Fruit fly (Drosophila melanogaster) whole organism, embryonic: ENCODE results near the gene CG3679.
A peak's percentile ranks its signal among the peaks of the same experiment; 100 is the strongest.

Source experiments
- Awh ChIP-seq: fragments of 200-800 bp; sonication (Bioruptor generic); IDR thresholded peaks from 2 replicates; pipeline ENCODE4, ENCODE4 v1.3.6; 2022; ENCODE audit warnings: missing biosample characterization, missing genetic modification characterization
- CG10209 ChIP-seq: fragments of 200-800 bp; sonication (Bioruptor generic); optimal IDR thresholded peaks from 3 replicates; lab custom pipeline; 2017; ENCODE audit warnings: missing biosample characterization, mild to moderate bottlenecking, missing genetic modification characterization, missing genetic modification reagents
- CG12071 ChIP-seq: fragments of 200-800 bp; sonication (Bioruptor generic); optimal IDR thresholded peaks from 3 replicates; lab custom pipeline; 2018; ENCODE audit warnings: missing biosample characterization, mild to moderate bottlenecking, missing genetic modification characterization
- CG12769 ChIP-seq: fragments of 200-800 bp; sonication (Bioruptor generic); optimal IDR thresholded peaks from 2 replicates; lab custom pipeline; 2019; ENCODE audit warnings: missing biosample characterization, mild to moderate bottlenecking, missing genetic modification characterization, moderate library complexity
- CG13624 ChIP-seq: fragments of 200-800 bp; sonication (Bioruptor generic); optimal IDR thresholded peaks from 2 replicates; lab custom pipeline; 2016; ENCODE audit warnings: missing biosample characterization, missing genetic modification characterization
- CG17612 ChIP-seq: fragments of 200-800 bp; sonication (Bioruptor generic); IDR thresholded peaks from 2 replicates; pipeline ENCODE4 v1.3.6; 2022; ENCODE audit warnings: missing biosample characterization, missing genetic modification characterization
- CG17829 ChIP-seq: fragments of 200-800 bp; optimal IDR thresholded peaks from 2 replicates; lab custom pipeline; 2019; ENCODE audit warnings: missing biosample characterization, mild to moderate bottlenecking, missing genetic modification characterization, moderate library complexity
- CG18476 ChIP-seq: fragments of 200-800 bp; sonication (Bioruptor generic); optimal IDR thresholded peaks from 2 replicates; lab custom pipeline; 2016; ENCODE audit warnings: missing biosample characterization, mild to moderate bottlenecking, missing genetic modification characterization
- CG3838 ChIP-seq: fragments of 200-800 bp; sonication (Bioruptor generic); optimal IDR thresholded peaks from 3 replicates; lab custom pipeline; 2016; ENCODE audit warnings: missing biosample characterization, missing genetic modification characterization
- CG4820 ChIP-seq: fragments of 200-800 bp; sonication (Bioruptor generic); optimal IDR thresholded peaks from 3 replicates; lab custom pipeline; 2016; ENCODE audit warnings: missing biosample characterization, missing genetic modification characterization
- CG7556 ChIP-seq: fragments of 200-800 bp; sonication (Bioruptor generic); optimal IDR thresholded peaks from 2 replicates; lab custom pipeline; 2017; ENCODE audit warnings: missing biosample characterization, mild to moderate bottlenecking, missing genetic modification characterization
- CG7987 ChIP-seq: fragments of 200-800 bp; sonication (Bioruptor generic); optimal IDR thresholded peaks from 2 replicates; lab custom pipeline; 2018; ENCODE audit warnings: missing biosample characterization, mild to moderate bottlenecking, missing genetic modification characterization, moderate library complexity
- CG9437 ChIP-seq: fragments of 200-800 bp; sonication (Bioruptor generic); optimal IDR thresholded peaks from 2 replicates; lab custom pipeline; 2018; ENCODE audit warnings: missing biosample characterization, mild to moderate bottlenecking, missing genetic modification characterization
- CG9876 ChIP-seq: fragments of 200-800 bp; sonication (Bioruptor generic); optimal IDR thresholded peaks from 2 replicates; lab custom pipeline; 2016; ENCODE audit warnings: missing biosample characterization, missing genetic modification characterization
- Dek ChIP-seq: fragments of 200-800 bp; sonication (Bioruptor generic); optimal IDR thresholded peaks from 3 replicates; lab custom pipeline; 2019; ENCODE audit warnings: missing biosample characterization, mild to moderate bottlenecking, missing genetic modification characterization, moderate library complexity
- Fer1 ChIP-seq: fragments of 200-800 bp; sonication (Bioruptor generic); optimal IDR thresholded peaks from 2 replicates; lab custom pipeline; 2017; ENCODE audit warnings: missing biosample characterization, mild to moderate bottlenecking, missing genetic modification characterization
- Gsc ChIP-seq: fragments of 200-800 bp; sonication (Bioruptor generic); IDR thresholded peaks from 2 replicates; pipeline ENCODE4 v1.3.6; 2022; ENCODE audit warnings: missing biosample characterization, missing genetic modification characterization
- H15 ChIP-seq: fragments of 200-800 bp; sonication (Bioruptor generic); IDR thresholded peaks from 3 replicates; pipeline ENCODE4 v1.3.6; 2022; ENCODE audit warnings: missing biosample characterization, missing genetic modification characterization
- HLH3B ChIP-seq: fragments of 200-800 bp; sonication (Bioruptor generic); IDR thresholded peaks from 2 replicates; pipeline ENCODE4 v1.3.6; 2022; ENCODE audit warnings: missing biosample characterization, missing genetic modification characterization
- Hmx ChIP-seq: fragments of 200-800 bp; sonication (Bioruptor generic); optimal IDR thresholded peaks from 2 replicates; lab custom pipeline; 2016; ENCODE audit warnings: missing biosample characterization, missing genetic modification characterization
- NC2β ChIP-seq: fragments of 200-800 bp; sonication (Bioruptor generic); optimal IDR thresholded peaks from 2 replicates; lab custom pipeline; 2016; ENCODE audit warnings: missing biosample characterization, missing genetic modification characterization
- Opbp ChIP-seq: fragments of 200-800 bp; sonication (Bioruptor generic); IDR thresholded peaks from 3 replicates; pipeline ENCODE4 v1.3.6; 2022; ENCODE audit warnings: missing biosample characterization, missing genetic modification characterization; ENCODE audit not compliant: partially characterized antibody
- Pdp1 ChIP-seq, 2 experiments: fragments of 200-800 bp; sonication (Bioruptor generic); optimal IDR thresholded peaks; 3 replicates each; lab custom pipeline; 2016; ENCODE audit warnings: missing biosample characterization in 2 of 2, missing genetic modification characterization in 2 of 2, mild to moderate bottlenecking in 1 of 2, moderate library complexity in 1 of 2
- Rfx ChIP-seq: fragments of 200-800 bp; sonication (Bioruptor generic); IDR thresholded peaks from 2 replicates; pipeline ENCODE4 v1.3.6; 2022; ENCODE audit warnings: missing biosample characterization, missing genetic modification characterization
- Rx ChIP-seq: fragments of 200-800 bp; sonication (Bioruptor generic); IDR thresholded peaks from 2 replicates; pipeline ENCODE4 v1.3.6; 2022; ENCODE audit warnings: missing biosample characterization, missing genetic modification characterization
- Ssrp ChIP-seq: fragments of 200-800 bp; sonication (Bioruptor generic); optimal IDR thresholded peaks from 2 replicates; lab custom pipeline; 2018; ENCODE audit warnings: missing biosample characterization, mild to moderate bottlenecking, missing genetic modification characterization, moderate library complexity
- Stat92E ChIP-seq, 3 experiments: fragments of >200 bp in 2 of 3; fragments of 200-800 bp in 1 of 3; sonication (Bioruptor generic) in 1 of 3; optimal IDR thresholded peaks; 2 replicates each; lab custom pipeline; 2017 to 2019; ENCODE audit warnings: missing biosample characterization in 3 of 3, missing genetic modification characterization in 3 of 3, mild to moderate bottlenecking in 1 of 3, moderate library complexity in 1 of 3
- Vsx1 ChIP-seq: fragments of 200-800 bp; sonication (Bioruptor generic); optimal IDR thresholded peaks from 2 replicates; lab custom pipeline; 2017; ENCODE audit warnings: missing biosample characterization, mild to moderate bottlenecking, missing genetic modification characterization, missing genetic modification reagents
- bab2 ChIP-seq: fragments of 200-800 bp; sonication (Bioruptor generic); optimal IDR thresholded peaks from 2 replicates; lab custom pipeline; 2016; ENCODE audit warnings: missing biosample characterization, missing genetic modification characterization
- bcd ChIP-seq: fragments of 200-800 bp; sonication (Bioruptor generic); optimal IDR thresholded peaks from 2 replicates; lab custom pipeline; 2017; ENCODE audit warnings: missing biosample characterization, mild to moderate bottlenecking, missing genetic modification characterization
- cad ChIP-seq: fragments of >200 bp; optimal IDR thresholded peaks from 2 replicates; lab custom pipeline; 2017; ENCODE audit warnings: missing biosample characterization, missing genetic modification characterization
- croc ChIP-seq: fragments of 200-800 bp; sonication (Bioruptor generic); conservative IDR thresholded peaks from 3 replicates; pipeline ENCODE4 v1.3.6; 2022; ENCODE audit warnings: missing biosample characterization, missing genetic modification characterization
- dan ChIP-seq: fragments of 200-800 bp; sonication (Bioruptor generic); IDR thresholded peaks from 2 replicates; pipeline ENCODE4 v1.3.6; 2022; ENCODE audit warnings: missing biosample characterization, missing genetic modification characterization
- dmrt11E ChIP-seq: fragments of 200-800 bp; sonication (Bioruptor generic); optimal IDR thresholded peaks from 3 replicates; lab custom pipeline; 2018; ENCODE audit warnings: missing biosample characterization, mild to moderate bottlenecking, missing genetic modification characterization, moderate library complexity
- ems ChIP-seq: fragments of 200-800 bp; sonication (Bioruptor generic); optimal IDR thresholded peaks from 3 replicates; lab custom pipeline; 2016; ENCODE audit warnings: missing biosample characterization, missing genetic modification characterization
- ewg ChIP-seq: fragments of 200-800 bp; sonication (Bioruptor generic); optimal IDR thresholded peaks from 3 replicates; lab custom pipeline; 2017; ENCODE audit warnings: mild to moderate bottlenecking, missing biosample characterization, missing genetic modification reagents, missing genetic modification characterization
- eyg ChIP-seq: fragments of 200-800 bp; sonication (Bioruptor generic); optimal IDR thresholded peaks from 3 replicates; lab custom pipeline; 2016; ENCODE audit warnings: missing biosample characterization, missing genetic modification characterization
- ftz-f1 ChIP-seq: fragments of 200-800 bp; sonication (Bioruptor generic); optimal IDR thresholded peaks from 2 replicates; lab custom pipeline; 2016; ENCODE audit warnings: missing biosample characterization, missing genetic modification characterization
- gfzf ChIP-seq: fragments of 200-800 bp; sonication (Bioruptor generic); optimal IDR thresholded peaks from 2 replicates; lab custom pipeline; 2016; ENCODE audit warnings: missing biosample characterization, mild to moderate bottlenecking, missing genetic modification characterization, moderate library complexity
- her ChIP-seq: fragments of 200-800 bp; sonication (Bioruptor generic); optimal IDR thresholded peaks from 2 replicates; lab custom pipeline; 2016; ENCODE audit warnings: missing biosample characterization, missing genetic modification characterization
- jumu ChIP-seq: fragments of 200-800 bp; sonication (Bioruptor generic); optimal IDR thresholded peaks from 3 replicates; lab custom pipeline; 2016; ENCODE audit warnings: missing biosample characterization, missing genetic modification characterization
- lab ChIP-seq: fragments of 200-800 bp; sonication (Bioruptor generic); optimal IDR thresholded peaks from 3 replicates; lab custom pipeline; 2017; ENCODE audit warnings: missing biosample characterization, missing genetic modification characterization, mild to moderate bottlenecking, moderate library complexity, missing genetic modification reagents
- lov ChIP-seq, 2 experiments: fragments of 200-800 bp in 1 of 2; fragments of >200 bp in 1 of 2; sonication (Bioruptor generic) in 1 of 2; IDR thresholded peaks in 1 of 2; optimal IDR thresholded peaks in 1 of 2; 2 replicates in 1 of 2; 3 replicates in 1 of 2; pipeline versions ENCODE4 v1.3.6 to Lab custom; 2017 to 2022; ENCODE audit warnings: missing biosample characterization in 1 of 2, missing genetic modification characterization in 1 of 2
- pan ChIP-seq, 4 experiments: fragments of >200 bp in 3 of 4; fragments of 200-800 bp in 1 of 4; sonication (Bioruptor generic) in 1 of 4; optimal IDR thresholded peaks in 3 of 4; IDR thresholded peaks in 1 of 4; 2 replicates each; pipeline versions ENCODE4 v1.3.6 to Lab custom; 2017 to 2022; ENCODE audit warnings: missing biosample characterization in 2 of 4, missing genetic modification characterization in 2 of 4, mixed read lengths in 1 of 4
- pum ChIP-seq: fragments of 200-800 bp; sonication (Bioruptor generic); optimal IDR thresholded peaks from 2 replicates; lab custom pipeline; 2016; ENCODE audit warnings: missing biosample characterization, missing genetic modification characterization
- so ChIP-seq: fragments of 200-800 bp; sonication (Bioruptor generic); IDR thresholded peaks from 3 replicates; pipeline ENCODE4 v1.3.6; 2022; ENCODE audit warnings: missing biosample characterization, missing genetic modification characterization
- stc ChIP-seq: fragments of 200-800 bp; sonication (Bioruptor generic); IDR thresholded peaks from 2 replicates; pipeline ENCODE4 v1.3.6; 2022; ENCODE audit warnings: missing biosample characterization, missing genetic modification characterization
- unc-4 ChIP-seq: fragments of 200-800 bp; sonication (Bioruptor generic); IDR thresholded peaks from 2 replicates; pipeline ENCODE4 v1.3.6; 2022; ENCODE audit warnings: missing biosample characterization, missing genetic modification characterization; ENCODE audit not compliant: partially characterized antibody
- zen2 ChIP-seq: fragments of 200-800 bp; sonication (Bioruptor generic); IDR thresholded peaks from 3 replicates; pipeline ENCODE4 v1.3.6; 2022; ENCODE audit warnings: missing biosample characterization, missing genetic modification characterization; ENCODE audit not compliant: partially characterized antibody
- zfh2 ChIP-seq: fragments of 200-800 bp; sonication (Bioruptor generic); optimal IDR thresholded peaks from 2 replicates; lab custom pipeline; 2016; ENCODE audit warnings: missing biosample characterization, missing genetic modification characterization

CG3679 gene

DNA sequence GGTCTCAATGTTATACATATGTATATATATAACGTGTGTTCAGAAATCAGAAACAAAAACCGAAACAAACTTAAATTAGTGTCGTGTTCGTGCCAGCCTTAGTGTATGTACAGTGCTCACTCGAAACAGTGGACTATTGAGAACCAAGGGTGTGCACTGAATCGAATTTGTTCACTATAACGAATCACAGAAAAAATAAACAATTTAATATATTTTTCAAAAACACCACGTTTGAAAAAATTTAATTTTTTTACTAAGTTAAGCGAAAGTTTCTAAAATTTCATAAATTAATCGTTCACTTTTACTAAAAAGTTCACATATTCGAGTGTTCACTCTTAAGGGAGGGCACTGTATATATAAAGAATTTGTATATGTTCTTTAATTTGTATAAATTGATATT lies 18.5 kb upstream of the CG3679 start (continued):
- no peak for TF ChIP-seq CG3838
- TF ChIP-seq NC2β (GFP tag; lab: Kevin White, UChicago) = no peak
- TF ChIP-seq Pdp1 (GFP tag; optimal IDR thresholded peaks at IDR 0.05; lab: Kevin White, UChicago) = no peak
- TF ChIP-seq Dek (tag; lab: Kevin White, UChicago) = no peak
- no peak for TF ChIP-seq eyg (GFP tag; lab: Kevin White, UChicago)
- TF ChIP-seq CG13624 (GFP tag; lab: Kevin White, UChicago) = no peak
- no peak for TF ChIP-seq Stat92E (GFP tag; optimal IDR thresholded peaks at IDR 0.05; lab: Kevin White, UChicago)
- TF ChIP-seq jumu (GFP tag; lab: Kevin White, UChicago) = no peak
- TF ChIP-seq ewg (GFP tag; lab: Kevin White, UChicago) = no peak
- TF ChIP-seq CG10209 (GFP tag; lab: Kevin White, UChicago) = no peak
- TF ChIP-seq Vsx1 (GFP tag; lab: Kevin White, UChicago) = no peak
- TF ChIP-seq CG7556 (GFP tag; lab: Kevin White, UChicago) = peak; percentile 34
- peak; percentile 8 for TF ChIP-seq dmrt11E (tag; lab: Kevin White, UChicago)
- TF ChIP-seq bcd (GFP tag; lab: Kevin White, UChicago) = no peak
- peak; percentile 2 for TF ChIP-seq ems (GFP tag; lab: Kevin White, UChicago)
- TF ChIP-seq CG7987 (GFP tag; lab: Kevin White, UChicago) = no peak
- TF ChIP-seq gfzf (GFP tag; lab: Kevin White, UChicago) = no peak
- peak; percentile 14 for TF ChIP-seq CG17829 (tag; lab: Kevin White, UChicago)
- TF ChIP-seq croc (GFP tag; lab: Robert Waterston, UW) = no peak
- TF ChIP-seq Fer1 (GFP tag; lab: Kevin White, UChicago) = peak; percentile 47
- no peak for TF ChIP-seq HLH3B (GFP tag; lab: Robert Waterston, UW)
- TF ChIP-seq cad = no peak
- TF ChIP-seq zen2 (GFP tag; lab: Robert Waterston, UW) = no peak
- no peak for TF ChIP-seq CG12769
- no peak for TF ChIP-seq Rx (GFP tag; lab: Robert Waterston, UW)
- no peak for TF ChIP-seq her (GFP tag; lab: Kevin White, UChicago)
- TF ChIP-seq zfh2 (GFP tag; lab: Kevin White, UChicago) = no peak
- TF ChIP-seq CG18476 (GFP tag; lab: Kevin White, UChicago) = no peak
- TF ChIP-seq lov (optimal IDR thresholded peaks at IDR 0.05; lab: Kevin White, UChicago) = no peak
- no peak for TF ChIP-seq lov (GFP tag; IDR thresholded peaks at IDR 0.05; lab: Robert Waterston, UW)
- TF ChIP-seq so (GFP tag; lab: Robert Waterston, UW) = no peak
- no peak for TF ChIP-seq Gsc (GFP tag; lab: Robert Waterston, UW)
- 0 out of 2 replicates have a peak, but pooled peaks have one; percentile 25 for TF ChIP-seq Rfx (GFP tag; lab: Robert Waterston, UW)
- peak; percentile 13 for TF ChIP-seq Ssrp
- no peak for TF ChIP-seq pum (GFP tag; lab: Kevin White, UChicago)
- no peak for TF ChIP-seq unc-4
- no peak for TF ChIP-seq Hmx (GFP tag; lab: Kevin White, UChicago)
- peak; percentile 48 for TF ChIP-seq lab (GFP tag; lab: Kevin White, UChicago)
- no peak for TF ChIP-seq stc (GFP tag; lab: Robert Waterston, UW)
- TF ChIP-seq H15 (GFP tag; lab: Robert Waterston, UW) = no peak
- no peak for TF ChIP-seq pan (optimal IDR thresholded peaks at IDR 0.05; lab: Kevin White, UChicago)
- TF ChIP-seq pan (GFP tag; optimal IDR thresholded peaks at IDR 0.05 in 1 of 2, IDR thresholded peaks at IDR 0.05 in 1 of 2) = peak in 1 of 2 experiments; percentile 19
- no peak for TF ChIP-seq CG4820 (GFP tag; lab: Kevin White, UChicago)
- TF ChIP-seq ftz-f1 = no peak
- TF ChIP-seq CG9437 = no peak
- TF ChIP-seq CG17612 = no peak
- TF ChIP-seq Opbp = no peak
- no peak for TF ChIP-seq bab2
- no peak for TF ChIP-seq dan (GFP tag; lab: Robert Waterston, UW)
- TF ChIP-seq Awh (GFP tag; lab: Robert Waterston, UW) = no peak
- no peak for TF ChIP-seq CG9876 (GFP tag; lab: Kevin White, UChicago)
- no peak for TF ChIP-seq CG12071 (GFP tag; lab: Kevin White, UChicago)
